Worm (Caenorhabditis elegans) whole organism, L1 larva: ENCODE data around the gene flp-7.

Source experiments
- C16A3.4 ChIP-seq: fragments of 150-350 bp; optimal IDR thresholded peaks from 2 replicates; lab custom pipeline; 2014; ENCODE audit warnings: missing biosample characterization, missing genetic modification characterization
- C34B4.2 ChIP-seq: sonication (generic microtip); optimal IDR thresholded peaks from 2 replicates; lab custom pipeline; 2017; ENCODE audit warnings: mild to moderate bottlenecking, missing genetic modification characterization, missing compliant biosample characterization
- Y116A8C.19 ChIP-seq: sonication (generic microtip); optimal IDR thresholded peaks from 2 replicates; lab custom pipeline; 2016; ENCODE audit warnings: missing compliant biosample characterization, missing genetic modification characterization, borderline replicate concordance
- aha-1 ChIP-seq: fragments of 150-350 bp; optimal IDR thresholded peaks from 2 replicates; lab custom pipeline; 2014; ENCODE audit warnings: missing biosample characterization, missing genetic modification characterization
- alr-1 ChIP-seq: fragments of 200-800 bp; sonication (Bioruptor generic); optimal IDR thresholded peaks from 2 replicates; lab custom pipeline; 2018; ENCODE audit warnings: borderline replicate concordance, mild to moderate bottlenecking, missing genetic modification characterization, missing compliant biosample characterization
- aly-2 ChIP-seq: fragments of 150-350 bp; optimal IDR thresholded peaks from 2 replicates; lab custom pipeline; 2014; ENCODE audit warnings: missing biosample characterization, missing genetic modification characterization
- ceh-8 ChIP-seq: fragments of 200-800 bp; sonication (Bioruptor generic); optimal IDR thresholded peaks from 2 replicates; lab custom pipeline; 2018; ENCODE audit warnings: mild to moderate bottlenecking, missing genetic modification characterization, moderate library complexity, missing compliant biosample characterization
- ceh-82 ChIP-seq, 3 experiments: fragments of 150-350 bp in 1 of 3; sonication (generic microtip) in 2 of 3; optimal IDR thresholded peaks; 2 replicates each; lab custom pipeline; 2014 to 2017; ENCODE audit warnings: missing biosample characterization in 3 of 3, missing genetic modification characterization in 3 of 3
- ceh-88 ChIP-seq: fragments of 200-800 bp; sonication (Bioruptor generic); IDR thresholded peaks from 2 replicates; pipeline ENCODE4 v1.3.6; 2022; ENCODE audit warnings: missing genetic modification characterization, missing compliant biosample characterization
- ces-1 ChIP-seq: fragments of 150-350 bp; optimal IDR thresholded peaks from 2 replicates; lab custom pipeline; 2014; ENCODE audit warnings: missing biosample characterization, missing genetic modification reagents, missing genetic modification characterization
- dpl-1 ChIP-seq, 3 experiments: fragments of 150-350 bp in 2 of 3; sonication (generic microtip) in 1 of 3; optimal IDR thresholded peaks; 2 replicates each; lab custom pipeline; 2014 to 2017; ENCODE audit warnings: missing biosample characterization in 3 of 3, missing genetic modification characterization in 3 of 3, missing genetic modification reagents in 3 of 3
- dsc-1 ChIP-seq: sonication (generic microtip); optimal IDR thresholded peaks from 2 replicates; lab custom pipeline; 2016; ENCODE audit warnings: mild to moderate bottlenecking, missing genetic modification characterization, missing compliant biosample characterization
- efl-3 ChIP-seq: fragments of 200-800 bp; sonication (Bioruptor generic); optimal IDR thresholded peaks from 2 replicates; lab custom pipeline; 2018; ENCODE audit warnings: mild to moderate bottlenecking, missing genetic modification characterization, missing compliant biosample characterization
- elt-2 ChIP-seq: sonication (generic microtip); optimal IDR thresholded peaks from 2 replicates; lab custom pipeline; 2016; ENCODE audit warnings: missing genetic modification characterization, mild to moderate bottlenecking, inconsistent platforms, missing compliant biosample characterization, missing genetic modification reagents
- elt-3 ChIP-seq, 6 experiments: fragments of 150-350 bp in 1 of 6; sonication (generic microtip); optimal IDR thresholded peaks; 2 replicates each; lab custom pipeline; 2017 to 2018; ENCODE audit warnings: missing biosample characterization in 6 of 6, missing genetic modification characterization in 6 of 6, inconsistent platforms in 1 of 6
- fkh-8 ChIP-seq: sonication (generic microtip); optimal IDR thresholded peaks from 2 replicates; lab custom pipeline; 2016; ENCODE audit warnings: mild to moderate bottlenecking, missing genetic modification characterization, missing compliant biosample characterization
- fos-1 ChIP-seq: fragments of 150-350 bp; optimal IDR thresholded peaks from 2 replicates; lab custom pipeline; 2014; ENCODE audit warnings: missing biosample characterization, missing genetic modification characterization
- irx-1 ChIP-seq: sonication (generic microtip); optimal IDR thresholded peaks from 2 replicates; lab custom pipeline; 2016; ENCODE audit warnings: missing genetic modification characterization, missing compliant biosample characterization
- isw-1 ChIP-seq: fragments of 200-800 bp; sonication (Bioruptor generic); IDR thresholded peaks from 2 replicates; pipeline ENCODE4 v1.3.6; 2022; ENCODE audit warnings: missing genetic modification characterization, missing compliant biosample characterization
- jun-1 ChIP-seq: fragments of 150-350 bp; optimal IDR thresholded peaks from 2 replicates; lab custom pipeline; 2014; ENCODE audit warnings: missing biosample characterization, missing genetic modification reagents, missing genetic modification characterization
- lin-13 ChIP-seq: fragments of 150-350 bp; optimal IDR thresholded peaks from 2 replicates; lab custom pipeline; 2014; ENCODE audit warnings: missing biosample characterization, missing genetic modification reagents, missing genetic modification characterization
- lin-14 ChIP-seq: fragments of 200-800 bp; sonication (Bioruptor generic); optimal IDR thresholded peaks from 2 replicates; lab custom pipeline; 2018; ENCODE audit warnings: mild to moderate bottlenecking, missing genetic modification characterization, moderate library complexity, missing compliant biosample characterization
- lin-15B ChIP-seq: fragments of 150-350 bp; sonication (generic microtip); optimal IDR thresholded peaks from 3 replicates; lab custom pipeline; 2014; ENCODE audit warnings: missing biosample characterization, missing genetic modification characterization
- lin-35 ChIP-seq, 2 experiments: fragments of 150-350 bp; optimal IDR thresholded peaks; 2 replicates each; lab custom pipeline; 2014; ENCODE audit warnings: missing biosample characterization in 2 of 2, missing genetic modification characterization in 2 of 2, missing genetic modification reagents in 2 of 2
- lir-3 ChIP-seq: sonication (generic microtip); optimal IDR thresholded peaks from 2 replicates; lab custom pipeline; 2016; ENCODE audit warnings: mild to moderate bottlenecking, missing genetic modification characterization, moderate library complexity, missing compliant biosample characterization; ENCODE audit not compliant: poor library complexity
- mab-9 ChIP-seq: fragments of 200-800 bp; sonication (Bioruptor generic); IDR thresholded peaks from 2 replicates; pipeline ENCODE4 v1.3.6; 2022; ENCODE audit warnings: missing genetic modification reagents, missing genetic modification characterization, missing compliant biosample characterization
- mdl-1 ChIP-seq, 2 experiments: fragments of 150-350 bp; optimal IDR thresholded peaks; 2 replicates each; lab custom pipeline; 2014 to 2017; ENCODE audit warnings: missing biosample characterization in 2 of 2, missing genetic modification characterization in 2 of 2, inconsistent platforms in 1 of 2
- mep-1 ChIP-seq: fragments of 150-350 bp; optimal IDR thresholded peaks from 2 replicates; lab custom pipeline; 2014; ENCODE audit warnings: missing biosample characterization, missing genetic modification characterization
- nhr-19 ChIP-seq: fragments of 200-800 bp; sonication (Bioruptor generic); conservative IDR thresholded peaks from 2 replicates; pipeline ENCODE4 v1.3.6; 2022; ENCODE audit warnings: missing genetic modification characterization, missing compliant biosample characterization
- nhr-28 ChIP-seq: fragments of 150-350 bp; optimal IDR thresholded peaks from 2 replicates; lab custom pipeline; 2014; ENCODE audit warnings: missing biosample characterization, missing genetic modification characterization
- nhr-47 ChIP-seq: sonication (generic microtip); optimal IDR thresholded peaks from 2 replicates; lab custom pipeline; 2016; ENCODE audit warnings: mild to moderate bottlenecking, missing genetic modification characterization, moderate library complexity, missing compliant biosample characterization
- nhr-71 ChIP-seq: sonication (generic microtip); optimal IDR thresholded peaks from 2 replicates; lab custom pipeline; 2016; ENCODE audit warnings: mild to moderate bottlenecking, missing genetic modification characterization, moderate library complexity, missing compliant biosample characterization
- nhr-76 ChIP-seq: sonication (generic microtip); optimal IDR thresholded peaks from 2 replicates; lab custom pipeline; 2017; ENCODE audit warnings: missing biosample characterization, missing genetic modification characterization
- nhr-84 ChIP-seq: sonication (generic microtip); optimal IDR thresholded peaks from 2 replicates; lab custom pipeline; 2017; ENCODE audit warnings: missing biosample characterization, missing genetic modification characterization
- nhr-85 ChIP-seq: sonication (generic microtip); peaks from one replicate; lab custom pipeline; 2016; ENCODE audit warnings: missing genetic modification characterization, inconsistent platforms, missing compliant biosample characterization
- nhr-90 ChIP-seq: sonication (generic microtip); optimal IDR thresholded peaks from 2 replicates; lab custom pipeline; 2016; ENCODE audit warnings: mild to moderate bottlenecking, missing genetic modification characterization, missing compliant biosample characterization; ENCODE audit not compliant: poor library complexity
- rnt-1 ChIP-seq: sonication (generic microtip); optimal IDR thresholded peaks from 2 replicates; lab custom pipeline; 2016; ENCODE audit warnings: mild to moderate bottlenecking, missing genetic modification characterization, moderate library complexity, missing compliant biosample characterization
- snu-23 ChIP-seq: sonication (generic microtip); optimal IDR thresholded peaks from 2 replicates; lab custom pipeline; 2016; ENCODE audit warnings: missing genetic modification characterization, missing compliant biosample characterization
- sox-4 ChIP-seq: sonication (generic microtip); optimal IDR thresholded peaks from 2 replicates; lab custom pipeline; 2016; ENCODE audit warnings: missing genetic modification characterization, missing compliant biosample characterization
- sup-37 ChIP-seq: fragments of 200-800 bp; sonication (Bioruptor generic); optimal IDR thresholded peaks from 2 replicates; lab custom pipeline; 2018; ENCODE audit warnings: mild to moderate bottlenecking, missing genetic modification characterization, missing compliant biosample characterization
- swsn-7 ChIP-seq: sonication (generic microtip); optimal IDR thresholded peaks from 2 replicates; lab custom pipeline; 2016; ENCODE audit warnings: missing genetic modification characterization, missing compliant biosample characterization
- tbx-2 ChIP-seq: sonication (generic microtip); optimal IDR thresholded peaks from 2 replicates; lab custom pipeline; 2016; ENCODE audit warnings: missing genetic modification characterization, missing compliant biosample characterization
- unc-130 ChIP-seq: fragments of 150-350 bp; optimal IDR thresholded peaks from 2 replicates; lab custom pipeline; 2017; ENCODE audit warnings: missing biosample characterization, missing genetic modification characterization, inconsistent platforms
- unc-30 ChIP-seq: sonication (generic microtip); optimal IDR thresholded peaks from 2 replicates; lab custom pipeline; 2017; ENCODE audit warnings: missing biosample characterization, missing genetic modification characterization
- unc-86 ChIP-seq: sonication (generic microtip); optimal IDR thresholded peaks from 2 replicates; lab custom pipeline; 2016; ENCODE audit warnings: missing genetic modification characterization, missing compliant biosample characterization
- vab-15 ChIP-seq: sonication (generic microtip); optimal IDR thresholded peaks from 2 replicates; lab custom pipeline; 2017; ENCODE audit warnings: missing genotype, mild to moderate bottlenecking, missing genetic modification characterization, missing compliant biosample characterization
- xbp-1 ChIP-seq: sonication (generic microtip); optimal IDR thresholded peaks from 2 replicates; lab custom pipeline; 2016; ENCODE audit warnings: missing genetic modification characterization, missing compliant biosample characterization
- zag-1 ChIP-seq: fragments of 150-350 bp; optimal IDR thresholded peaks from 2 replicates; lab custom pipeline; 2014; ENCODE audit warnings: missing biosample characterization, missing genetic modification characterization
- ztf-11 ChIP-seq, 2 experiments: sonication (generic microtip); optimal IDR thresholded peaks; 2 replicates each; lab custom pipeline; 2016 to 2017; ENCODE audit warnings: missing genetic modification characterization in 2 of 2, missing biosample characterization in 1 of 2, missing compliant biosample characterization in 1 of 2

The flp-7 gene

ce11 chrX:5839643-5840042, 46.0 kb upstream of the flp-7 start, which contains the start of gene dct-11:
Gene dct-11 (minus strand): TSS chrX:5839778.
- no peak for TF ChIP-seq nhr-90 (tag; lab: Kevin White, UChicago)
- TF ChIP-seq elt-2 (tag; lab: Kevin White, UChicago): peak; percentile 63
- no peak for TF ChIP-seq sup-37 (GFP tag; lab: Kevin White, UChicago)
- no peak for TF ChIP-seq irx-1 (tag; lab: Kevin White, UChicago)
- TF ChIP-seq lin-13: no peak
- no peak for TF ChIP-seq elt-3 (tag; optimal IDR thresholded peaks at IDR 0.05; lab: Kevin White, UChicago)
- TF ChIP-seq nhr-85 (tag; lab: Kevin White, UChicago): no peak
- no peak for TF ChIP-seq isw-1 (GFP tag; lab: Robert Waterston, UW)
- no peak for TF ChIP-seq lir-3
- no peak for TF ChIP-seq alr-1
- no peak for TF ChIP-seq lin-14 (GFP tag; lab: Kevin White, UChicago)
- TF ChIP-seq lin-35 (GFP tag; optimal IDR thresholded peaks at IDR 0.05; lab: Kevin White, UChicago): peak in 1 of 2 experiments; percentile 33
- TF ChIP-seq jun-1: no peak
- TF ChIP-seq zag-1 (tag; lab: Kevin White, UChicago): no peak
- TF ChIP-seq dsc-1: no peak
- no peak for TF ChIP-seq ceh-8 (GFP tag; lab: Kevin White, UChicago)
- TF ChIP-seq, all 84 proteins: peak for 2

- TF ChIP-seq nhr-84 (tag; lab: Kevin White, UChicago) (no peak), xbp-1 (tag; lab: Kevin White, UChicago) (peak; percentile 100), isw-1 (GFP tag; lab: Robert Waterston, UW) (peak; percentile 98), lin-15B (peak; percentile 98), aly-2 (tag; lab: Kevin White, UChicago) (peak; percentile 92), C16A3.4 (tag; lab: Kevin White, UChicago) (peak; percentile 100), nhr-71 (tag; lab: Kevin White, UChicago) (peak; percentile 100), rnt-1 (peak; percentile 98), vab-15 (tag; lab: Kevin White, UChicago) (peak; percentile 98), swsn-7 (peak; percentile 100), tbx-2 (tag; lab: Kevin White, UChicago) (peak; percentile 100), fos-1 (tag; lab: Kevin White, UChicago) (peak; percentile 98), ztf-11 (tag; optimal IDR thresholded peaks at IDR 0.05; lab: Kevin White, UChicago) (peak in 1 of 2 experiments; percentile 97), nhr-19 (peak; percentile 100), unc-86 (peak; percentile 99), mep-1 (tag; lab: Kevin White, UChicago) (peak; percentile 99), nhr-47 (tag; lab: Kevin White, UChicago) (peak; percentile 100), efl-3 (GFP tag; lab: Kevin White, UChicago) (peak; percentile 75), ceh-8 (GFP tag; lab: Kevin White, UChicago) (peak; percentile 98), unc-30 (no peak), ces-1 (no peak), C34B4.2 (tag; lab: Kevin White, UChicago) (peak; percentile 79), zag-1 (tag; lab: Kevin White, UChicago) (peak; percentile 67), lin-14 (GFP tag; lab: Kevin White, UChicago) (peak; percentile 100), Y116A8C.19 (tag; lab: Kevin White, UChicago) (no peak), sox-4 (peak; percentile 94), mdl-1 (tag; optimal IDR thresholded peaks at IDR 0.05; lab: Kevin White, UChicago) (peak; percentile 78 to 100), ceh-88 (peak; percentile 99), unc-130 (tag; lab: Kevin White, UChicago) (peak; percentile 98), nhr-28 (tag; lab: Kevin White, UChicago) (no peak), fkh-8 (peak; percentile 100), aha-1 (tag; lab: Kevin White, UChicago) (peak; percentile 97), ceh-82 (tag; optimal IDR thresholded peaks at IDR 0.05; lab: Kevin White, UChicago) (peak; percentile 98 to 99 (median 98)), jun-1 (peak; percentile 99), dpl-1 (GFP tag; optimal IDR thresholded peaks at IDR 0.05; lab: Kevin White, UChicago) (peak; percentile 87 to 90 (median 88)), nhr-76 (tag; lab: Kevin White, UChicago) (peak; percentile 88), mab-9 (GFP tag; lab: Robert Waterston, UW) (peak; percentile 92), sup-37 (GFP tag; lab: Kevin White, UChicago) (peak; percentile 99), snu-23 (GFP tag; lab: Kevin White, UChicago) (peak; percentile 100), lin-13 (peak; percentile 99), irx-1 (tag; lab: Kevin White, UChicago) (peak; percentile 98)
These were observed 44.5 kb upstream of the flp-7 start, which contains the start of gene puf-9 for ce11 chrX:5841060-5841642. Gene puf-9 (plus strand): TSS chrX:5841592.
